Worm (Caenorhabditis elegans): ENCODE measurements around the gene nhr-255.

nhr-255 gene

ce11 chrX:15707366-15707892 is 35.0 kb upstream of the nhr-255 start:
- TF ChIP-seq C16A3.4 (tag; optimal IDR thresholded peaks at IDR 0.05) (peak; percentile 77), unc-130 (tag; optimal IDR thresholded peaks at IDR 0.05) (peak; percentile 52), unc-98 (GFP tag; IDR thresholded peaks at IDR 0.05) (peak; percentile 59; the same call in 1 of the 2 replicates), efl-3 (GFP tag; optimal IDR thresholded peaks at IDR 0.05) (no peak), lsy-2 (tag; optimal IDR thresholded peaks at IDR 0.05) (peak; percentile 67 to 83), fkh-8 (tag; optimal IDR thresholded peaks at IDR 0.05) (peak; percentile 96), nhr-19 (GFP tag; conservative IDR thresholded peaks at IDR 0.05) (peak; percentile 83), ceh-8 (GFP tag; optimal IDR thresholded peaks at IDR 0.05) (peak; percentile 26), hlh-17 (GFP tag; optimal IDR thresholded peaks at IDR 0.05; ENCODE audit: borderline replicate concordance) (no peak), fos-1 (tag; optimal IDR thresholded peaks at IDR 0.05) (peak; percentile 29), vab-15 (tag; optimal IDR thresholded peaks at IDR 0.05) (peak; percentile 33), pag-3 (tag; optimal IDR thresholded peaks at IDR 0.05; ENCODE audit: borderline replicate concordance, insufficient read depth) (no peak), ztf-4 (tag; optimal IDR thresholded peaks at IDR 0.05) (peak; percentile 58), nhr-71 (tag; optimal IDR thresholded peaks at IDR 0.05) (peak; percentile 95), alr-1 (tag; optimal IDR thresholded peaks at IDR 0.05; ENCODE audit: borderline replicate concordance) (no peak), efl-1 (optimal IDR thresholded peaks at IDR 0.05) (peak; percentile 23 to 69), efl-1 (GFP tag; optimal IDR thresholded peaks at IDR 0.05 in 1 of 2) (peak in 1 of 2 experiments; percentile 14), rnt-1 (tag; optimal IDR thresholded peaks at IDR 0.05) (peak; percentile 85), lin-35 (GFP tag; optimal IDR thresholded peaks at IDR 0.05) (peak; percentile 35 to 53), lir-3 (tag; optimal IDR thresholded peaks at IDR 0.05; ENCODE audit: poor library complexity) (peak; percentile 16), nhr-237 (tag; optimal IDR thresholded peaks at IDR 0.05) (peak; percentile 52), nhr-90 (tag; optimal IDR thresholded peaks at IDR 0.05; ENCODE audit: poor library complexity) (peak; percentile 41), unc-62 (GFP tag; optimal IDR thresholded peaks at IDR 0.05) (no peak), pax-3 (tag; optimal IDR thresholded peaks at IDR 0.05) (peak; percentile 66), ceh-82 (tag; optimal IDR thresholded peaks at IDR 0.05) (peak; percentile 74 to 81 (median 79)), dsc-1 (tag; optimal IDR thresholded peaks at IDR 0.05) (peak; percentile 68), ceh-63 (GFP tag; optimal IDR thresholded peaks at IDR 0.05) (no peak), nhr-84 (tag; optimal IDR thresholded peaks at IDR 0.05) (no peak), jun-1 (tag; optimal IDR thresholded peaks at IDR 0.05) (peak; percentile 83), nhr-20 (tag; optimal IDR thresholded peaks at IDR 0.05) (peak; percentile 88), isw-1 (GFP tag; IDR thresholded peaks at IDR 0.05) (peak; percentile 75), tbx-2 (tag; optimal IDR thresholded peaks at IDR 0.05) (peak; percentile 92), mab-9 (GFP tag; IDR thresholded peaks at IDR 0.05) (0 out of 2 replicates have a peak, but pooled peaks have one; percentile 24), skn-1 (tag; optimal IDR thresholded peaks at IDR 0.05) (peak; percentile 50), ama-1 (optimal IDR thresholded peaks at IDR 0.05) (no peak), nhr-77 (tag; optimal IDR thresholded peaks at IDR 0.05) (peak; percentile 85), blmp-1 (tag; optimal IDR thresholded peaks at IDR 0.05) (peak; percentile 24), zip-4 (GFP tag; optimal IDR thresholded peaks at IDR 0.05) (peak; percentile 52), sup-37 (GFP tag; optimal IDR thresholded peaks at IDR 0.05) (peak; percentile 43), egl-27 (tag; optimal IDR thresholded peaks at IDR 0.05) (peak; percentile 88 to 91), ets-5 (GFP tag; IDR thresholded peaks at IDR 0.05) (no peak), elt-2 (tag; optimal IDR thresholded peaks at IDR 0.05) (peak; percentile 15), nhr-12 (tag; optimal IDR thresholded peaks at IDR 0.05) (no peak), tlp-1 (tag; optimal IDR thresholded peaks at IDR 0.05) (no peak), zag-1 (tag; optimal IDR thresholded peaks at IDR 0.05) (no peak), swsn-7 (tag; optimal IDR thresholded peaks at IDR 0.05) (peak; percentile 85), snu-23 (GFP tag; optimal IDR thresholded peaks at IDR 0.05) (peak; percentile 88), grh-1 (GFP tag; IDR thresholded peaks at IDR 0.05) (peak; percentile 44; the same call in 1 of the 2 replicates), egl-13 (tag; optimal IDR thresholded peaks at IDR 0.05) (peak; percentile 80), mep-1 (tag; optimal IDR thresholded peaks at IDR 0.05) (peak; percentile 68), ceh-88 (GFP tag; IDR thresholded peaks at IDR 0.05) (peak; percentile 50; the same call in 1 of the 2 replicates), hlh-4 (tag; optimal IDR thresholded peaks at IDR 0.05) (no peak)

Data from whole organism, L1 larva.